Fruit fly (Drosophila melanogaster) whole organism, pupa: ENCODE data around the gene Pus1.

ENCODE experiments used
- CG10348 ChIP-seq: fragments of 200-800 bp; sonication (Bioruptor generic); IDR thresholded peaks from 2 replicates; pipeline ENCODE4 v1.3.6; 2022; ENCODE audit warnings: missing biosample characterization, missing genetic modification characterization
- CG13204 ChIP-seq: fragments of 200-800 bp; sonication (Bioruptor generic); optimal IDR thresholded peaks from 2 replicates; lab custom pipeline; 2018; ENCODE audit warnings: missing biosample characterization, mild to moderate bottlenecking, missing genetic modification characterization, moderate library complexity
- CG9948 ChIP-seq: fragments of 200-800 bp; sonication (Bioruptor generic); optimal IDR thresholded peaks from 2 replicates; lab custom pipeline; 2018; ENCODE audit warnings: missing biosample characterization, mild to moderate bottlenecking, missing genetic modification characterization, moderate library complexity

DNA sequence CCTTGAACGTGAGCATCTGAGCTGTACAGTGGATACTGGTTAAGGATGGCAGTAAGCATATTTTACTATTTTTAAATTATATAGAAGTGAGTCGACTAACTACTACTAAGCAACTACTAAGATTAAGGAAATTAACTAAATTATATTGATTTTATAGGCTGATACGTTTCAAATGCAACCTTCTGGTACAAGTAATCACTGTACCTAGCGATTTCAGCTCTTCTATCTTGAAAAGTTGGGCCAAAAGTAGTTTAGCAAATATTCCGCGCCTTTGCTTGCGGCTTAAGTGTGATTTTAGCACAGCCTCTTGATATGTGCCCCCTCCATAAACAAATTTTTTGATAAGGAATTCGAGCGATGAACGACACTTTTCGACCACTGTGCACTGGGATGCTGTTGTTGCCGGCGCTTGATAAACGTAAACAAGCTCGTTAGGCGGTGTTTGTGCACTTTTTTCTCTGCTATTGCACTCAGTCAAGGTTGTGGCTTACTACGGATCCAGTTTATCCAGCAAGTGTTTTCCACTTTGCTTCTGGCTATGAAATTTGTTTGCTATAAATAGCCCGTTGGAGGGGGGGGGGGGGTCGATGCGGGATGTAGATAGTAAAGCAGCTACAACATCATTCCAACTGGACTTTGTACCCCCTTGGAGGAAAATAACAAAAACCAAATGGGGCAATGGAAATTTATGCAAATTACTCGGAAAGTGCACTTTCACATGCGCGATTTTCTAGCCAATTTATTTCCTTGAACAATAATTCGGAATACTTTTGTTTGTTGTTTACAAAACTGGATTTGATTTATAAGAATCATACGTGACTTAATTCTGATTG, 36.0 kb downstream of the Pus1 start:
- TF ChIP-seq CG13204 (GFP tag; lab: Kevin White, UChicago) (peak; percentile 86), CG9948 (tag; lab: Kevin White, UChicago) (peak; percentile 62), CG10348 (GFP tag; lab: Robert Waterston, UW) (peak; percentile 54)
